Worm (Caenorhabditis elegans): ENCODE results near the gene C40H1.8.
A peak's percentile ranks its signal among the peaks of the same experiment; 100 is the strongest.

C40H1.8 gene

ce11 chrIII:9309840-9310239 is 4.7 kb upstream of the C40H1.8 start:
- TF ChIP-seq zip-11 (GFP tag; IDR thresholded peaks at IDR 0.05) (no peak), unc-62 (GFP tag; optimal IDR thresholded peaks at IDR 0.05 in 1 of 2) (peak in 1 of 2 experiments; percentile 11), unc-62 (tag; optimal IDR thresholded peaks at IDR 0.05) (no peak), ztf-11 (tag; optimal IDR thresholded peaks at IDR 0.05) (no peak), ztf-7 (tag; optimal IDR thresholded peaks at IDR 0.05) (no peak), lim-7 (GFP tag; IDR thresholded peaks at IDR 0.05) (no peak), ceh-62 (tag; optimal IDR thresholded peaks at IDR 0.05) (no peak), nhr-11 (tag; optimal IDR thresholded peaks at IDR 0.05) (peak; percentile 34), nhr-42 (GFP tag; IDR thresholded peaks at IDR 0.05) (no peak)

- TF ChIP-seq dpl-1 (GFP tag; optimal IDR thresholded peaks at IDR 0.05) (no peak), daf-16 (GFP tag; optimal IDR thresholded peaks at IDR 0.05) (no peak), daf-16 (tag; optimal IDR thresholded peaks at IDR 0.05) (peak; percentile 56), nhr-41 (GFP tag; IDR thresholded peaks at IDR 0.05) (no peak), dve-1 (tag; optimal IDR thresholded peaks at IDR 0.05; ENCODE audit: insufficient read depth) (peak; percentile 50), Y5F2A.4 (GFP tag; optimal IDR thresholded peaks at IDR 0.05) (no peak), dmd-6 (GFP tag; IDR thresholded peaks at IDR 0.05) (peak; percentile 58), mep-1 (tag; optimal IDR thresholded peaks at IDR 0.05) (peak; percentile 1), tra-1 (GFP tag; IDR thresholded peaks at IDR 0.05) (0 out of 2 replicates have a peak, but pooled peaks have one; percentile 40), nhr-28 (tag; optimal IDR thresholded peaks at IDR 0.05) (peak; percentile 95)
Measured at ce11 chrIII:9315180-9315579, 663 bp downstream of the C40H1.8 start.

ce11 chrIII:9317601-9318000 is 3.1 kb downstream of the C40H1.8 start:
- TF ChIP-seq hlh-11 (tag; optimal IDR thresholded peaks at IDR 0.05) (peak; percentile 65), dve-1 (tag; optimal IDR thresholded peaks at IDR 0.05; ENCODE audit: insufficient read depth) (peak; percentile 68), ztf-11 (tag; optimal IDR thresholded peaks at IDR 0.05) (no peak), dmd-6 (GFP tag; IDR thresholded peaks at IDR 0.05) (peak; percentile 81), php-3 (GFP tag; IDR thresholded peaks at IDR 0.05) (peak; percentile 51; the same call in 1 of the 2 replicates), mep-1 (tag; optimal IDR thresholded peaks at IDR 0.05) (no peak), daf-16 (GFP tag; optimal IDR thresholded peaks at IDR 0.05) (no peak), daf-16 (tag; optimal IDR thresholded peaks at IDR 0.05) (peak; percentile 79), nhr-28 (tag; optimal IDR thresholded peaks at IDR 0.05) (peak; percentile 31), aly-2 (tag; optimal IDR thresholded peaks at IDR 0.05) (no peak)

DNA sequence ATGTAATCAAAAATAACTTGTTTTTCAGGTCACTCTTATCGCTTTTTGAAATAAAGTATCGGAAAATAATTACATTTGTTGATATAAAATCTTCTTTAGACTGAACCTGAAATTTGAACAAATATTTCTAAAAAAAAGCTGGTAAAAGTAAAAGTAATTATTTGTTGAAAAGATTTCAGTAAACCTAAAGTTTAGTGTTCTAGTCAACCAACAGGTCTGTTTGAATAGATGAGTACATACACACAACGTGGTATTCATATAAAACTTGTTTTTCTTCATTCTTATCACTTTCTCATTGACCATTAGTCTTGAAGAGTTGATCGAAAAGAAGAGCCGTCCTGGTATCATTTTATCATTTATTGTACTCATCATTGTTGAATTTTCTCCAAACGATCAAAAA is 5.1 kb downstream of the C40H1.8 start, which contains the start of gene C40H1.9:
TSS of gene C40H1.9 (plus strand) at position 301 of the 400 bp plus-strand sequence.
- TF ChIP-seq daf-16 (GFP tag; optimal IDR thresholded peaks at IDR 0.05), result no peak
- peak; percentile 52 for TF ChIP-seq daf-16 (tag; optimal IDR thresholded peaks at IDR 0.05)
- TF ChIP-seq ama-1 (optimal IDR thresholded peaks at IDR 0.05), result no peak
- TF ChIP-seq nhr-28 (tag; optimal IDR thresholded peaks at IDR 0.05), result peak; percentile 10

DNA sequence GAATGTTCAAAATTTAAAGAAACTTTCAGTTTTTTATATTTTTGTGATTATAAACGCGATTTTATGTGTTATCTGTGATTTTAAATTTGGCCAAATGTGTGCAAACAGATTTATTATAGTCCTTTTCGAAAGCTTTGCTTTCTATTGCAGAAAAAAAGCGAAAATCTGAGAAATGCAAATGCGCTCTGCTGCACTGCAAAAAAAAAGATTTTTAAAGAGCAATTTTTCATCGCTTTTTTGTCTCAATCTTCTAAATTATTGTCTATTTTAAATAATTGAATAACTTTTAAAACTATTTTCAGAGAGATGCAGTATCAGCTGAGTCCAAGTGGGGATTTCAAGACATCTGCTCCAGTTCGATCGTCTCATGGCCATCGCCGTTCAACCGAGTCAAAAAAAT is 7.5 kb downstream of the C40H1.8 start, which contains the start of gene cpb-1:
TSS of gene cpb-1 (plus strand) at position 301 of the 400 bp plus-strand sequence.
- TF ChIP-seq unc-62 (GFP tag; optimal IDR thresholded peaks at IDR 0.05 in 1 of 2), result peak in 1 of 2 experiments; percentile 20
- no peak for TF ChIP-seq unc-62 (tag; optimal IDR thresholded peaks at IDR 0.05)
- no peak; the same call in none of the 2 replicates for TF ChIP-seq lin-38 (GFP tag; IDR thresholded peaks at IDR 0.05)

DNA sequence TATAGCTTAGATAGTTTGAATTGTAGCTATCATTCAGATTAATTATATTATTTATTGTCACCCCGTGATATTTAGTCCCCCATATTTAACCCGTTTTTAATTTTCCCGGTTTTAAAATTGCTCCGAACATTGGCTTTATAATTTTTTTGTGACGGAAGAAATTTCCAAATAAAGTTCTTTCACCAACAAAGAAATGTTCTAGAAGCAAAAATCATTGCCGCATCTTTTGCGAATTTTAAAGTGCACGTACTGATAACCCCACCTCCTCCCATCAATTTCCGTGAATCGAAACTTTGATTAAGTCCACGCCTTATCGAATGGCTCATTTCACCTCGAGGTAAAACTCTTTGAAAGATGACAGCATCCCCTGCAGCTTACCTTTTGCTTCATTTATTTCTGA is 10.2 kb downstream of the C40H1.8 start, which contains the start of gene C40H1.7:
TSS of gene C40H1.7 (plus strand) at position 301 of the 400 bp plus-strand sequence.
- no peak for TF ChIP-seq spr-3 (GFP tag; optimal IDR thresholded peaks at IDR 0.05)
- no peak for TF ChIP-seq lin-15B (tag; optimal IDR thresholded peaks at IDR 0.05)
- TF ChIP-seq dmd-6 (GFP tag; IDR thresholded peaks at IDR 0.05), result peak; percentile 39; the same call in 1 of the 2 replicates
- TF ChIP-seq madf-9 (GFP tag; conservative IDR thresholded peaks at IDR 0.05), result no peak
- TF ChIP-seq daf-16 (GFP tag; optimal IDR thresholded peaks at IDR 0.05), result no peak
- peak; percentile 4 for TF ChIP-seq daf-16 (tag; optimal IDR thresholded peaks at IDR 0.05)
- no peak for TF ChIP-seq duxl-1 (tag; optimal IDR thresholded peaks at IDR 0.05; ENCODE audit: poor library complexity)
- TF ChIP-seq ceh-28 (tag; optimal IDR thresholded peaks at IDR 0.05), result no peak
- no peak for TF ChIP-seq dpl-1 (GFP tag; optimal IDR thresholded peaks at IDR 0.05)
- no peak for TF ChIP-seq nhr-10 (tag; optimal IDR thresholded peaks at IDR 0.05)

Measured in whole organism, L4 larva.